Worm (Caenorhabditis elegans) whole organism, L4/young adult: Measurements from ENCODE around the gene F26F2.11.

ENCODE experiments used
- W03F9.2 ChIP-seq: fragments of 150-350 bp; optimal IDR thresholded peaks from 2 replicates; lab custom pipeline; 2014; ENCODE audit warnings: missing biosample characterization, missing genetic modification characterization
- him-1 ChIP-seq: sonication (generic microtip); optimal IDR thresholded peaks from 2 replicates; lab custom pipeline; 2016; ENCODE audit warnings: missing genotype, missing genetic modification reagents, missing genetic modification characterization, missing compliant biosample characterization

DNA sequence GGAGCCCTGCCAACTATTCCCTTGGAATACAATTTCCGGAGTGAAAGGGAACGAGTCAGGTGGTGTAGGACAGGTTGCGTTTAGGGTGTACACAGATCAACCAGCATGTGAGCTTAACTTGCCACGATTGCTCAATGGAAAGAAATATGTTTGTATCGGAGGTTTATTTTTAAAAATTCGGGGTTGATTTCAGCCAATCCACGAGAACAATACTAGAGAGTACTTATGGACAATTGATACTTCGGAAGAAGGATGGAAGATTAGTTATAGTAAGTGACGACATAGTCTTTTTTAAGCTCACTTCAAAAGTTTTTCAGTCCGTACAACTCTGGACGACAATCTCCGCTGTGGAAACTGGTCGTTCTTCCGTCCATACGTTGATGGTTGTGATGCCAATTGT is 20.7 kb downstream of the F26F2.11 start:
- no peak for TF ChIP-seq him-1 (tag; lab: Kevin White, UChicago)
- TF ChIP-seq W03F9.2: no peak
